Worm (Caenorhabditis elegans) whole organism, L2 larva: ENCODE results near the gene F10G7.12.
A peak's percentile ranks its signal among the peaks of the same experiment; 100 is the strongest.

Experiments used
- C34F6.9 ChIP-seq: fragments of 150-350 bp; optimal IDR thresholded peaks from 2 replicates; lab custom pipeline; 2014; ENCODE audit warnings: missing biosample characterization, missing genetic modification characterization
- F13H6.1 ChIP-seq: sonication (generic microtip); optimal IDR thresholded peaks from 2 replicates; lab custom pipeline; 2016; ENCODE audit warnings: missing genetic modification characterization, missing compliant biosample characterization
- R02D3.7 ChIP-seq: fragments of 150-350 bp; optimal IDR thresholded peaks from 2 replicates; lab custom pipeline; 2014; ENCODE audit warnings: missing biosample characterization, missing genetic modification characterization
- Y55F3AM.14 ChIP-seq: fragments of 200-800 bp; sonication (Bioruptor generic); optimal IDR thresholded peaks from 2 replicates; lab custom pipeline; 2018; ENCODE audit warnings: mild to moderate bottlenecking, missing genetic modification characterization, missing compliant biosample characterization
- ZK546.5 ChIP-seq: sonication (generic microtip); optimal IDR thresholded peaks from 2 replicates; lab custom pipeline; 2017; ENCODE audit warnings: missing biosample characterization, missing genetic modification characterization
- alr-1 ChIP-seq: fragments of 150-350 bp; optimal IDR thresholded peaks from 2 replicates; lab custom pipeline; 2014; ENCODE audit warnings: missing biosample characterization, missing genetic modification characterization
- aly-2 ChIP-seq: fragments of 150-350 bp; optimal IDR thresholded peaks from 2 replicates; lab custom pipeline; 2014; ENCODE audit warnings: missing biosample characterization, missing genetic modification characterization
- ama-1 ChIP-seq: fragments of 150-350 bp; optimal IDR thresholded peaks from 2 replicates; lab custom pipeline; 2018; ENCODE audit warnings: inconsistent platforms
- blmp-1 ChIP-seq: sonication (generic microtip); optimal IDR thresholded peaks from 2 replicates; lab custom pipeline; 2017; ENCODE audit warnings: missing genetic modification characterization, mild to moderate bottlenecking, missing compliant biosample characterization, antibody characterized with exemption, moderate library complexity; ENCODE audit not compliant: insufficient read depth
- ceh-16 ChIP-seq: fragments of 150-350 bp; optimal IDR thresholded peaks from 2 replicates; lab custom pipeline; 2014; ENCODE audit warnings: missing biosample characterization, missing genetic modification characterization
- ceh-82 ChIP-seq: fragments of 150-350 bp; optimal IDR thresholded peaks from 2 replicates; lab custom pipeline; 2014; ENCODE audit warnings: missing biosample characterization, missing genetic modification characterization
- crh-2 ChIP-seq: sonication (generic microtip); optimal IDR thresholded peaks from 2 replicates; lab custom pipeline; 2017; ENCODE audit warnings: missing biosample characterization, missing genetic modification characterization
- dmd-4 ChIP-seq: sonication (generic microtip); optimal IDR thresholded peaks from 2 replicates; lab custom pipeline; 2017; ENCODE audit warnings: missing biosample characterization, missing genetic modification characterization
- egl-27 ChIP-seq: sonication (generic microtip); optimal IDR thresholded peaks from 3 replicates; lab custom pipeline; 2017; ENCODE audit warnings: missing biosample characterization, missing genetic modification reagents, missing genetic modification characterization
- elt-1 ChIP-seq: fragments of 150-350 bp; optimal IDR thresholded peaks from 2 replicates; lab custom pipeline; 2014; ENCODE audit warnings: missing biosample characterization, missing genetic modification characterization
- elt-3 ChIP-seq: sonication (generic microtip); optimal IDR thresholded peaks from 2 replicates; lab custom pipeline; 2017; ENCODE audit warnings: missing biosample characterization, missing genetic modification characterization
- fos-1 ChIP-seq: fragments of 150-350 bp; optimal IDR thresholded peaks from 2 replicates; lab custom pipeline; 2014; ENCODE audit warnings: missing biosample characterization, missing genetic modification characterization
- gmeb-1 ChIP-seq: fragments of 150-350 bp; optimal IDR thresholded peaks from 2 replicates; lab custom pipeline; 2014; ENCODE audit warnings: missing biosample characterization, missing genetic modification characterization
- lin-11 ChIP-seq: fragments of 150-350 bp; sonication (generic microtip); optimal IDR thresholded peaks from 2 replicates; lab custom pipeline; 2014; ENCODE audit warnings: missing biosample characterization, missing genetic modification characterization, inconsistent platforms, mixed read lengths
- lin-13 ChIP-seq: fragments of 150-350 bp; optimal IDR thresholded peaks from 2 replicates; lab custom pipeline; 2014; ENCODE audit warnings: missing biosample characterization, missing genetic modification reagents, missing genetic modification characterization
- lin-39 ChIP-seq: fragments of 150-350 bp; optimal IDR thresholded peaks from 2 replicates; lab custom pipeline; 2014; ENCODE audit warnings: missing biosample characterization, missing genetic modification reagents, missing genetic modification characterization
- lsy-2 ChIP-seq, 2 experiments: fragments of 150-350 bp in 1 of 2; sonication (generic microtip) in 1 of 2; optimal IDR thresholded peaks; 2 replicates each; lab custom pipeline; 2014 to 2017; ENCODE audit warnings: missing biosample characterization in 2 of 2, missing genetic modification characterization in 2 of 2
- mab-5 ChIP-seq: fragments of 150-350 bp; optimal IDR thresholded peaks from 2 replicates; lab custom pipeline; 2014; ENCODE audit warnings: missing biosample characterization, missing genetic modification characterization
- mbf-1 ChIP-seq: sonication (generic microtip); optimal IDR thresholded peaks from 2 replicates; lab custom pipeline; 2017; ENCODE audit warnings: missing biosample characterization, missing genetic modification characterization
- mdl-1 ChIP-seq, 2 experiments: fragments of 150-350 bp in 1 of 2; sonication (generic microtip) in 1 of 2; optimal IDR thresholded peaks; 2 replicates each; lab custom pipeline; 2017; ENCODE audit warnings: missing biosample characterization in 2 of 2, missing genetic modification characterization in 2 of 2
- nhr-10 ChIP-seq: sonication (generic microtip); optimal IDR thresholded peaks from 2 replicates; lab custom pipeline; 2017; ENCODE audit warnings: missing biosample characterization, missing genetic modification characterization
- nhr-11 ChIP-seq: fragments of 150-350 bp; optimal IDR thresholded peaks from 2 replicates; lab custom pipeline; 2014; ENCODE audit warnings: missing biosample characterization, missing genetic modification characterization
- nhr-12 ChIP-seq: fragments of 150-350 bp; optimal IDR thresholded peaks from 2 replicates; lab custom pipeline; 2014; ENCODE audit warnings: missing biosample characterization, missing genetic modification characterization
- nhr-129 ChIP-seq: fragments of 150-350 bp; optimal IDR thresholded peaks from 2 replicates; lab custom pipeline; 2014; ENCODE audit warnings: missing biosample characterization, missing genetic modification characterization
- nhr-21 ChIP-seq: fragments of 150-350 bp; optimal IDR thresholded peaks from 2 replicates; lab custom pipeline; 2014; ENCODE audit warnings: missing biosample characterization, missing genetic modification characterization
- nhr-23 ChIP-seq: fragments of 150-350 bp; optimal IDR thresholded peaks from 2 replicates; lab custom pipeline; 2014; ENCODE audit warnings: missing biosample characterization, missing genetic modification reagents, missing genetic modification characterization
- nhr-237 ChIP-seq: fragments of 150-350 bp; optimal IDR thresholded peaks from 2 replicates; lab custom pipeline; 2014; ENCODE audit warnings: missing biosample characterization, missing genetic modification characterization
- nhr-25 ChIP-seq: fragments of 150-350 bp; sonication (generic microtip); optimal IDR thresholded peaks from 3 replicates; lab custom pipeline; 2014; ENCODE audit warnings: missing biosample characterization, missing genetic modification characterization
- nhr-6 ChIP-seq: fragments of 150-350 bp; optimal IDR thresholded peaks from 2 replicates; lab custom pipeline; 2014; ENCODE audit warnings: missing biosample characterization, missing genetic modification characterization
- nhr-77 ChIP-seq: fragments of 150-350 bp; optimal IDR thresholded peaks from 2 replicates; lab custom pipeline; 2014; ENCODE audit warnings: missing biosample characterization, missing genetic modification characterization
- peb-1 ChIP-seq: fragments of 150-350 bp; optimal IDR thresholded peaks from 2 replicates; lab custom pipeline; 2014; ENCODE audit warnings: missing biosample characterization, missing genetic modification characterization
- sem-4 ChIP-seq: fragments of 150-350 bp; optimal IDR thresholded peaks from 2 replicates; lab custom pipeline; 2014; ENCODE audit warnings: missing biosample characterization, missing genetic modification reagents, missing genetic modification characterization
- skn-1 ChIP-seq: sonication (generic microtip); optimal IDR thresholded peaks from 2 replicates; lab custom pipeline; 2017; ENCODE audit warnings: missing biosample characterization, missing genetic modification characterization
- sma-3 ChIP-seq: sonication (generic microtip); optimal IDR thresholded peaks from 2 replicates; lab custom pipeline; 2016; ENCODE audit warnings: missing genetic modification reagents, missing genetic modification characterization, missing compliant biosample characterization
- sma-9 ChIP-seq, 2 experiments: fragments of 150-350 bp in 1 of 2; sonication (generic microtip) in 1 of 2; optimal IDR thresholded peaks; 2 replicates each; lab custom pipeline; 2014 to 2016; ENCODE audit warnings: missing genetic modification characterization in 2 of 2, mild to moderate bottlenecking in 1 of 2, missing biosample characterization in 1 of 2, missing compliant biosample characterization in 1 of 2, missing genetic modification reagents in 1 of 2, moderate library complexity in 1 of 2
- snpc-4 ChIP-seq: fragments of 150-350 bp; optimal IDR thresholded peaks from 2 replicates; lab custom pipeline; 2014; ENCODE audit warnings: missing biosample characterization, missing genetic modification characterization
- unc-39 ChIP-seq: fragments of 150-350 bp; optimal IDR thresholded peaks from 2 replicates; lab custom pipeline; 2014; ENCODE audit warnings: missing biosample characterization, missing genetic modification characterization
- unc-55 ChIP-seq: fragments of 150-350 bp; sonication (generic microtip); optimal IDR thresholded peaks from 3 replicates; lab custom pipeline; 2014; ENCODE audit warnings: missing biosample characterization, missing genetic modification reagents, missing genetic modification characterization
- unc-62 ChIP-seq: fragments of 150-350 bp; optimal IDR thresholded peaks from 2 replicates; lab custom pipeline; 2014; ENCODE audit warnings: missing biosample characterization, missing genetic modification reagents, missing genetic modification characterization
- zag-1 ChIP-seq: fragments of 150-350 bp; optimal IDR thresholded peaks from 2 replicates; lab custom pipeline; 2014; ENCODE audit warnings: missing biosample characterization, missing genetic modification characterization
- ztf-1 ChIP-seq: fragments of 200-800 bp; sonication (Bioruptor generic); conservative IDR thresholded peaks from 2 replicates; pipeline ENCODE4 v1.3.6; 2022; ENCODE audit warnings: missing genetic modification characterization, missing compliant biosample characterization
- ztf-11 ChIP-seq: sonication (generic microtip); optimal IDR thresholded peaks from 2 replicates; lab custom pipeline; 2017; ENCODE audit warnings: missing biosample characterization, missing genetic modification characterization
- ztf-4 ChIP-seq: fragments of 150-350 bp; optimal IDR thresholded peaks from 2 replicates; lab custom pipeline; 2014; ENCODE audit warnings: missing biosample characterization, missing genetic modification characterization

The F10G7.12 gene

ce11 chrII:4737348-4737747 is 47.8 kb downstream of the F10G7.12 start, which contains the start of gene ctsa-1.1:
Gene ctsa-1.1, plus strand, starts transcription at chrII:4737648.
- TF ChIP-seq crh-2 (no peak), sma-3 (GFP tag; lab: Kevin White, UChicago) (no peak), R02D3.7 (tag; lab: Kevin White, UChicago) (no peak), unc-55 (GFP tag; lab: Kevin White, UChicago) (no peak), ztf-11 (tag; lab: Kevin White, UChicago) (no peak), mbf-1 (tag; lab: Kevin White, UChicago) (no peak), fos-1 (tag; lab: Kevin White, UChicago) (no peak), nhr-129 (no peak), ZK546.5 (tag; lab: Kevin White, UChicago) (no peak), skn-1 (tag; lab: Kevin White, UChicago) (no peak), nhr-10 (no peak), zag-1 (tag; lab: Kevin White, UChicago) (no peak), dmd-4 (tag; lab: Kevin White, UChicago) (no peak), nhr-21 (no peak), ama-1 (lab: Kevin White, UChicago) (no peak), unc-62 (no peak), sma-9 (GFP tag; optimal IDR thresholded peaks at IDR 0.05; lab: Kevin White, UChicago) (no peak), sma-9 (tag; optimal IDR thresholded peaks at IDR 0.05; lab: Kevin White, UChicago) (no peak), mab-5 (tag; lab: Kevin White, UChicago) (no peak)

- TF ChIP-seq nhr-25 (tag; lab: Kevin White, UChicago) (peak; percentile 75), aly-2 (no peak), nhr-6 (tag; lab: Kevin White, UChicago) (no peak), Y55F3AM.14 (no peak), crh-2 (peak; percentile 95), sem-4 (tag; lab: Kevin White, UChicago) (peak; percentile 39), nhr-12 (tag; lab: Kevin White, UChicago) (no peak), blmp-1 (tag; lab: Kevin White, UChicago) (peak; percentile 14), mdl-1 (tag; optimal IDR thresholded peaks at IDR 0.05; lab: Kevin White, UChicago) (peak; percentile 73 to 88), ZK546.5 (tag; lab: Kevin White, UChicago) (peak; percentile 27), ama-1 (lab: Kevin White, UChicago) (no peak), elt-3 (tag; lab: Kevin White, UChicago) (no peak), nhr-21 (peak; percentile 60), nhr-77 (tag; lab: Kevin White, UChicago) (no peak), lin-13 (GFP tag; lab: Kevin White, UChicago) (peak; percentile 58), nhr-129 (peak; percentile 28), mbf-1 (tag; lab: Kevin White, UChicago) (no peak), lsy-2 (tag; optimal IDR thresholded peaks at IDR 0.05; lab: Kevin White, UChicago) (peak; percentile 74 to 90), F13H6.1 (tag; lab: Kevin White, UChicago) (peak; percentile 65), nhr-10 (no peak), egl-27 (tag; lab: Kevin White, UChicago) (no peak), nhr-11 (tag; lab: Kevin White, UChicago) (no peak), ztf-11 (tag; lab: Kevin White, UChicago) (no peak), peb-1 (tag; lab: Kevin White, UChicago) (no peak), sma-9 (GFP tag; optimal IDR thresholded peaks at IDR 0.05; lab: Kevin White, UChicago) (peak; percentile 87), sma-9 (tag; optimal IDR thresholded peaks at IDR 0.05; lab: Kevin White, UChicago) (no peak), sma-3 (GFP tag; lab: Kevin White, UChicago) (peak; percentile 75), ztf-1 (GFP tag; lab: Robert Waterston, UW) (no peak), skn-1 (tag; lab: Kevin White, UChicago) (peak; percentile 32), nhr-237 (tag; lab: Kevin White, UChicago) (no peak), dmd-4 (tag; lab: Kevin White, UChicago) (no peak), ceh-16 (tag; lab: Kevin White, UChicago) (no peak), unc-62 (no peak), zag-1 (tag; lab: Kevin White, UChicago) (no peak), ceh-82 (tag; lab: Kevin White, UChicago) (no peak), lin-11 (tag; lab: Kevin White, UChicago) (peak; percentile 41), C34F6.9 (peak; percentile 86), nhr-23 (no peak), elt-1 (tag; lab: Kevin White, UChicago) (no peak), mab-5 (tag; lab: Kevin White, UChicago) (peak; percentile 35), alr-1 (tag; lab: Kevin White, UChicago) (no peak), unc-39 (tag; lab: Kevin White, UChicago) (no peak), ztf-4 (tag; lab: Kevin White, UChicago) (no peak), fos-1 (tag; lab: Kevin White, UChicago) (peak; percentile 40), lin-39 (no peak), snpc-4 (tag; lab: Kevin White, UChicago) (peak; percentile 28), R02D3.7 (tag; lab: Kevin White, UChicago) (no peak), unc-55 (GFP tag; lab: Kevin White, UChicago) (peak; percentile 84), gmeb-1 (tag; lab: Kevin White, UChicago) (peak; percentile 95)
Observed at ce11 chrII:4739984-4740462, 50.4 kb downstream of the F10G7.12 start, which contains the start of gene eas-1. Gene eas-1, plus strand, starts transcription at chrII:4740412.
